Worm (Caenorhabditis elegans): Measurements from ENCODE around the gene lron-5.
A peak's percentile ranks its signal among the peaks of the same experiment; 100 is the strongest.

The lron-5 gene

DNA sequence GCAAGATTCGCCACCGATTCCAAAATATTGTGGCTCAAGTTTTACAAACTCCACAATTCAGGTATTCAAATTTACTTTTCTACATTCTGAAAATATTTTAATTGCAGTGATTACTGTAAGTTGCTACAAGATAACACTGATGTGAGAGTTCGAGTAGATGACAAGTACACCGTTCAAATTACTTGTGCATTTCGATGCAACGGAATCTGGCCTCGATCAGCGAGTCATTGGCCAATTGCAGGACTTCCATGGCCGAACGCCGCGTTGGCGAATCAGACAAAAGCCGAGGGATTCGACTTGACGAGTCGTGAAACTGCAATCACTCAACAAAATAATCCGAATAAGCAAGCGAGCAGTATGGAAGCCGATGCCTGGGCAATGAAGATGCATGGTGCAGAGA lies 21.5 kb upstream of the lron-5 start:
- TF ChIP-seq K09A11.1 (tag; optimal IDR thresholded peaks at IDR 0.05; ENCODE audit: insufficient read depth): no peak
- no peak for TF ChIP-seq pha-2 (tag; optimal IDR thresholded peaks at IDR 0.05)
- no peak for TF ChIP-seq pha-4 (tag; optimal IDR thresholded peaks at IDR 0.05)
- no peak for TF ChIP-seq ceh-31 (tag; optimal IDR thresholded peaks at IDR 0.05)
- TF ChIP-seq eyg-1 (tag; optimal IDR thresholded peaks at IDR 0.05): no peak
- no peak for TF ChIP-seq pat-9 (tag; optimal IDR thresholded peaks at IDR 0.05)
- no peak for TF ChIP-seq ceh-34 (tag; optimal IDR thresholded peaks at IDR 0.05)
- TF ChIP-seq odd-2 (tag; optimal IDR thresholded peaks at IDR 0.05): no peak
- no peak for TF ChIP-seq ttx-3 (tag; optimal IDR thresholded peaks at IDR 0.05)
- no peak for TF ChIP-seq fax-1 (tag; optimal IDR thresholded peaks at IDR 0.05)
- no peak for TF ChIP-seq T23F11.4 (GFP tag; optimal IDR thresholded peaks at IDR 0.05)
- TF ChIP-seq hlh-15 (tag; optimal IDR thresholded peaks at IDR 0.05): no peak
- no peak for TF ChIP-seq hlh-13 (GFP tag; optimal IDR thresholded peaks at IDR 0.05)
- no peak for TF ChIP-seq hlh-8 (tag; optimal IDR thresholded peaks at IDR 0.05)
- TF ChIP-seq ceh-2 (tag; optimal IDR thresholded peaks at IDR 0.05): no peak
- no peak for TF ChIP-seq unc-86 (tag; optimal IDR thresholded peaks at IDR 0.05)
- no peak for TF ChIP-seq hlh-6 (tag; optimal IDR thresholded peaks at IDR 0.05)
- no peak for TF ChIP-seq nfya-1 (tag; optimal IDR thresholded peaks at IDR 0.05)
- no peak for TF ChIP-seq zip-5 (tag; optimal IDR thresholded peaks at IDR 0.05)

DNA sequence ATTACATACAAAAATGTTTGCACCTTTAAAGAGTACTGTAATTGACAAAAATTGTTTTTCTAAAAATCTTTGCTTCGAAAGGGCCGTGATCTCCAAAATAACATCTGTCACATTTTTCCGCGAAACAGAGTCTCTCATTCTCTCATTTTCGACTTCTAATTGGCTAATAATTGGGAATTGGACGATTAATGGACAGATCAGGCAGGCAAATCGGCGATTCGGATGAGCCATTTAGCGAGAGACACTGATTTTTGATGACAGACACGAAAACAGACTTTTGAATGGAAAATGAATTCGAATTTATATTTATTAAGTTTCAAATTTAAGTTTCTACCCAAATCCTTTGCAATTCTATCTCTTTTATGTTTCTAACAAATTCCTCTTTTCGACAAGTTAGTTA lies 19.0 kb upstream of the lron-5 start:
- TF ChIP-seq lim-6 (tag; optimal IDR thresholded peaks at IDR 0.05) (no peak), pha-4 (tag; optimal IDR thresholded peaks at IDR 0.05) (no peak), syd-9 (tag; optimal IDR thresholded peaks at IDR 0.05) (no peak), ref-2 (tag; optimal IDR thresholded peaks at IDR 0.05) (no peak), ceh-19 (GFP tag; optimal IDR thresholded peaks at IDR 0.05) (no peak), ceh-31 (tag; optimal IDR thresholded peaks at IDR 0.05) (no peak), C38D4.7 (GFP tag; optimal IDR thresholded peaks at IDR 0.05) (no peak), pha-2 (tag; optimal IDR thresholded peaks at IDR 0.05) (no peak), nhr-11 (tag; optimal IDR thresholded peaks at IDR 0.05) (no peak), elt-2 (tag; optimal IDR thresholded peaks at IDR 0.05) (no peak), ahr-1 (tag; optimal IDR thresholded peaks at IDR 0.05) (no peak), odd-2 (tag; optimal IDR thresholded peaks at IDR 0.05) (no peak)

DNA sequence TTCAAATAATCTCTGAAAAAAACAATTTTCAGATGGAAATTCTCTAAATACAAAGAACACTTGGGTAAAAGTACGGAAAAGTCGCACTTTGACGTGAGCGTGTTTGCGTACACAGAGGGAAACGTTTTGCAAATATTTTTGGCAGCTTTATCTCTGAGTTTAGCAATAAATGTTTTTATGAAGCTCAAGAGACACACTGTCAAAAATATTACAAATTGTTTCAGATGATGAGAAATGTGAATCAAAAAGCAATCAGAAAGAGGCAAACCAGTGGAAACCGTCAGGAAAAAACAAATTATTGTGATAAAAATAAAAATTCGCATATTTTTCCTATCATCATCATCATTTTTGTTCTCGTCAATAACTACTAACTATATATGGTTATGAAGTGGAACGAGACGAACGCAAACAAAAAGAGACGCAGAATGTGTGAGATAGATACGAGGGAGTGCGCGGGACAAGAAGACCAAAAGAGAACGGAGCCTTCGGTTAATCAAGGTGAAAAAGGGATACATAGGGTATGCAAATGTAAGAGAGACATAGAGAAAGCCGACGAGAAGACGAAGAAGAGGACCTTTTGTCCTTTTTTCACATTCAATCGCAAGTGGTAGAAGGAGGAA lies 10.4 kb upstream of the lron-5 start, which contains the start of gene sel-2:
Gene sel-2, minus strand, starts transcription at position 51 of the 620 bp plus-strand sequence.
- no peak for TF ChIP-seq ceh-48 (tag; optimal IDR thresholded peaks at IDR 0.05)
- no peak for TF ChIP-seq rnt-1 (tag; optimal IDR thresholded peaks at IDR 0.05)
- TF ChIP-seq gmeb-2 (tag; optimal IDR thresholded peaks at IDR 0.05): no peak
- no peak for TF ChIP-seq pha-2 (tag; optimal IDR thresholded peaks at IDR 0.05)
- no peak for TF ChIP-seq pax-1 (tag; optimal IDR thresholded peaks at IDR 0.05)
- no peak for TF ChIP-seq nhr-11 (tag; optimal IDR thresholded peaks at IDR 0.05)
- TF ChIP-seq nhr-232 (tag; optimal IDR thresholded peaks at IDR 0.05): no peak
- TF ChIP-seq nfya-1 (tag; optimal IDR thresholded peaks at IDR 0.05): peak; percentile 54
- TF ChIP-seq unc-42 (tag; optimal IDR thresholded peaks at IDR 0.05): peak; percentile 74
- TF ChIP-seq unc-86 (tag; optimal IDR thresholded peaks at IDR 0.05): no peak
- peak; percentile 67 for TF ChIP-seq ceh-31 (tag; optimal IDR thresholded peaks at IDR 0.05)
- no peak for TF ChIP-seq eyg-1 (tag; optimal IDR thresholded peaks at IDR 0.05)
- TF ChIP-seq ceh-45 (GFP tag; IDR thresholded peaks at IDR 0.05): no peak
- peak; percentile 49 for TF ChIP-seq tbx-2 (tag; optimal IDR thresholded peaks at IDR 0.05)
- TF ChIP-seq F13H6.1 (tag; optimal IDR thresholded peaks at IDR 0.05): no peak
- TF ChIP-seq zip-5 (tag; optimal IDR thresholded peaks at IDR 0.05): no peak
- TF ChIP-seq che-1 (tag; optimal IDR thresholded peaks at IDR 0.05): no peak

Data from whole organism, late embryonic.